Fruit fly (Drosophila melanogaster): Measurements from ENCODE around the gene CG11630.

Gene CG11630

DNA sequence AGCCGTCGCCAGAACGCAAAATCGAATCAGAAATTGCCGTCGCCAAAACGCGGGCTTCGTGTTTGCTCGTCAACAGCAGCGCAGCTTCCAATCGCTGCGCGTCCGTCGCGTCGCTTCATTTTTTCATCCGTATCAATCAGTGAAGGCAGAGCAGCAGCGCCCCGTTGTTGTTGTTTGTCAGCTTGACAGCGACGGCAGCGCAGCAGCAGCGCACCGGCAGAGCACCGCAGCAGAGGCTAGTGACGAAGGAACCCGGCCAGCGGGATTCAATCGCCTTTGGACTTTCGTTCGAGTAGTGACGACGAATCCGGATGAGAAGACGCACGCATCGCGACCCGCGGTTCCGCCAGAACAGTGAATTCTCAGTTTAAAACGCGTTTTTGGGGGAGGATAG, 44.9 kb upstream of the CG11630 start (continued):
- TF ChIP-seq Mad (GFP tag; optimal IDR thresholded peaks at IDR 0.05) (no peak), dpn (GFP tag; optimal IDR thresholded peaks at IDR 0.05) (no peak), gfzf (GFP tag; optimal IDR thresholded peaks at IDR 0.05) (no peak), Sry-δ (GFP tag; optimal IDR thresholded peaks at IDR 0.05) (no peak), NFAT (GFP tag; IDR thresholded peaks at IDR 0.05) (no peak), CG14710 (tag; optimal IDR thresholded peaks at IDR 0.05) (no peak), repo (GFP tag; optimal IDR thresholded peaks at IDR 0.05) (no peak), gsb (GFP tag; IDR thresholded peaks at IDR 0.05) (no peak), kah (GFP tag; optimal IDR thresholded peaks at IDR 0.05) (no peak), Myb (GFP tag; optimal IDR thresholded peaks at IDR 0.05) (no peak), CG10543 (GFP tag; optimal IDR thresholded peaks at IDR 0.05) (no peak), CG12391 (tag; optimal IDR thresholded peaks at IDR 0.05) (no peak), ac (GFP tag; optimal IDR thresholded peaks at IDR 0.05) (peak; percentile 15), Hmx (GFP tag; optimal IDR thresholded peaks at IDR 0.05) (no peak), Med (GFP tag) (peak; percentile 53), hbn (GFP tag; IDR thresholded peaks at IDR 0.05; ENCODE audit: partially characterized antibody) (no peak), pan (optimal IDR thresholded peaks at IDR 0.05) (no peak), pan (GFP tag; optimal IDR thresholded peaks at IDR 0.05 in 1 of 2, IDR thresholded peaks at IDR 0.05 in 1 of 2) (no peak), chm (GFP tag; IDR thresholded peaks at IDR 0.05) (peak; percentile 78), fd3F (GFP tag; optimal IDR thresholded peaks at IDR 0.05) (no peak), h (optimal IDR thresholded peaks at IDR 0.05) (no peak), CG8388 (GFP tag; optimal IDR thresholded peaks at IDR 0.05) (no peak), ci (GFP tag; IDR thresholded peaks at IDR 0.05) (0 out of 3 replicates have a peak, but pooled peaks have one; percentile 15)

DNA sequence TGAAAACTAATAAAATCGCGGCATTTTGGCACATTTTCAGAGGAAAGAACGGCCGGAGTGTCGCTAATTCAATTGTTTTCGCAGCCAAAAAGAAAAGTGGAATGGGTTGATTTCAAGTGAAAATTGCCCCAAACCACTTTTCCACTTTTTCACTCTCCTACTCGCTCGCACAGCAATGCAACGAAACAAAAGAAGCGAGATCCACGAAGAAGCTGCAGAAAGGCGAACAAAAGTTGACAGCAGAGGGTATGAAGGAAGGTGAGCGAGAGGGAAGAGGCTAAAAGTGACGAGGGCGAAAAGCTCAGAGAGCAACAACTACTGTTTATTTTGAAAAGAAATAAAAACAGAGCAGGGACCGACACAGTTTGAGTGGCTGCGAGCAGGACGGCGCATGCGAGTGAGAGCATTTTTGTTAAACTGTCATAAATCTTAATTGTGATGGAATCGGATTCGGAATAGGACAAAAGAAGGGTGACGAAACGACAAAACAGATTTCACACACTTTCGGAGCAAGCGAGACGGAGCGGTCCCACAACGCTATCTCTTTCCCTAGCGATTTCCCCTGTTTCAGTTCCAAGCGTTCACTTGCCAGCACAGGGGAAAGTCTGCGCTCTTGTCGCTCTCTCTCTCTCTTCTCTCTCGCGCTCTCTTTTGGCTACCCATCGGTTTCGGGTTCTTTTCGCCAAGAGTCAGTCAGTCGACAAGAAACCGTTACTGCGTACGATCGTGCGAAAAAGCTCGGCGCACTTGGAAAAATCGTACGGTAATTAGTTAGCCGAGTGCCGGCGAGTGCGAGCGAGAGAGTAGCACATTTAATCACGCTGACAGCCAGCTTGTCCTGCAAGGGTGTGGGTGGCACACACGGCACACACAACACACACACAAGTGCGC, 44.3 kb upstream of the CG11630 start, which contains the start of gene tsh:
tsh (plus strand) TSS at position 694 of the 891 bp plus-strand sequence.
- TF ChIP-seq CG8290 (GFP tag; optimal IDR thresholded peaks at IDR 0.05): no peak
- peak in 1 of 2 experiments; percentile 7 for TF ChIP-seq CG8290 (tag; optimal IDR thresholded peaks at IDR 0.05)
- no peak for TF ChIP-seq CG16815 (GFP tag; optimal IDR thresholded peaks at IDR 0.05)
- TF ChIP-seq CG32772 (GFP tag; IDR thresholded peaks at IDR 0.05): no peak
- TF ChIP-seq CG8281 (tag; optimal IDR thresholded peaks at IDR 0.05): no peak
- TF ChIP-seq zen (tag; optimal IDR thresholded peaks at IDR 0.05): peak; percentile 46
- no peak for TF ChIP-seq pnt (GFP tag; optimal IDR thresholded peaks at IDR 0.05)
- no peak for TF ChIP-seq dati (GFP tag; IDR thresholded peaks at IDR 0.05)
- TF ChIP-seq HLH4C (GFP tag; IDR thresholded peaks at IDR 0.05; ENCODE audit: partially characterized antibody): 0 out of 3 replicates have a peak, but pooled peaks have one; percentile 53
- TF ChIP-seq CG32532 (GFP tag; IDR thresholded peaks at IDR 0.05): peak; percentile 53; the same call in 1 of the 2 replicates
- TF ChIP-seq Sox102F (GFP tag; optimal IDR thresholded peaks at IDR 0.05): peak; percentile 5
- no peak for TF ChIP-seq CG6854 (GFP tag; optimal IDR thresholded peaks at IDR 0.05)
- peak; percentile 10 for TF ChIP-seq psq (GFP tag; optimal IDR thresholded peaks at IDR 0.05)
- TF ChIP-seq Bgb (GFP tag; IDR thresholded peaks at IDR 0.05; ENCODE audit: partially characterized antibody): peak; percentile 42
- peak; percentile 70 for TF ChIP-seq D (optimal IDR thresholded peaks at IDR 0.05)
- peak; percentile 37 for TF ChIP-seq D (GFP tag; optimal IDR thresholded peaks at IDR 0.05)
- peak; percentile 49; the same call in 2 of the 3 replicates for TF ChIP-seq CG6791 (GFP tag; IDR thresholded peaks at IDR 0.05; ENCODE audit: partially characterized antibody)
- 0 out of 3 replicates have a peak, but pooled peaks have one; percentile 36 for TF ChIP-seq vnd (GFP tag; IDR thresholded peaks at IDR 0.05; ENCODE audit: partially characterized antibody)
- TF ChIP-seq pho (GFP tag; optimal IDR thresholded peaks at IDR 0.05): no peak
- peak; percentile 58 for TF ChIP-seq ewg (GFP tag; optimal IDR thresholded peaks at IDR 0.05)
- no peak for TF ChIP-seq CG6683 (GFP tag; optimal IDR thresholded peaks at IDR 0.05)
- TF ChIP-seq pros (GFP tag; optimal IDR thresholded peaks at IDR 0.05): peak; percentile 29
- no peak for TF ChIP-seq CG12744 (GFP tag; optimal IDR thresholded peaks at IDR 0.05)
- no peak for TF ChIP-seq C15 (GFP tag; IDR thresholded peaks at IDR 0.05)
- peak; percentile 61 for TF ChIP-seq crol (GFP tag; IDR thresholded peaks at IDR 0.05)
- TF ChIP-seq H15 (GFP tag; IDR thresholded peaks at IDR 0.05): no peak
- TF ChIP-seq Hr39 (optimal IDR thresholded peaks at IDR 0.05): no peak
- TF ChIP-seq CG7786 (GFP tag; optimal IDR thresholded peaks at IDR 0.05): no peak

Data from whole organism, embryonic.